Worm (Caenorhabditis elegans): ENCODE data around the gene pgph-1.

Gene pgph-1

ce11 chrV:5790497-5791280 lies 37.4 kb upstream of the pgph-1 start, which contains the start of the genes nhr-142 and F44E7.9:
TSS of gene nhr-142 (minus strand) at chrV:5790553.
TSS of gene F44E7.9 (plus strand) at chrV:5791230.
- TF ChIP-seq hlh-12 (tag; optimal IDR thresholded peaks at IDR 0.05) (no peak), hrde-1 (tag; optimal IDR thresholded peaks at IDR 0.05; ENCODE audit: borderline replicate concordance) (no peak), F23B12.7 (tag; optimal IDR thresholded peaks at IDR 0.05; ENCODE audit: insufficient read depth) (peak; percentile 65), atf-7 (tag; optimal IDR thresholded peaks at IDR 0.05) (peak; percentile 32), F49E8.2 (tag; optimal IDR thresholded peaks at IDR 0.05; ENCODE audit: insufficient read depth) (peak; percentile 42), lin-35 (GFP tag; optimal IDR thresholded peaks at IDR 0.05) (peak in 2 of 3 experiments; percentile 54 to 72), ztf-3 (GFP tag; optimal IDR thresholded peaks at IDR 0.05) (no peak), lin-26 (GFP tag; IDR thresholded peaks at IDR 0.05) (no peak), Y56A3A.18 (GFP tag; IDR thresholded peaks at IDR 0.05) (no peak), efl-1 (GFP tag; optimal IDR thresholded peaks at IDR 0.05) (peak; percentile 52), lsl-1 (GFP tag; optimal IDR thresholded peaks at IDR 0.05) (peak; percentile 73), cebp-1 (GFP tag; IDR thresholded peaks at IDR 0.05) (peak; percentile 54; the same call in 1 of the 2 replicates), cebp-1 (tag; optimal IDR thresholded peaks at IDR 0.05) (peak; percentile 84), F39B2.1 (GFP tag; IDR thresholded peaks at IDR 0.05) (no peak), dox-1 (GFP tag; IDR thresholded peaks at IDR 0.05) (peak; percentile 95), unc-62 (GFP tag; optimal IDR thresholded peaks at IDR 0.05) (no peak), pha-4 (tag; optimal IDR thresholded peaks at IDR 0.05) (no peak), pbrm-1 (GFP tag; IDR thresholded peaks at IDR 0.05) (peak; percentile 85), egl-44 (GFP tag; IDR thresholded peaks at IDR 0.05) (peak; percentile 48; the same call in 1 of the 2 replicates), mxl-1 (tag; optimal IDR thresholded peaks at IDR 0.05) (no peak), ama-1 (optimal IDR thresholded peaks at IDR 0.05) (no peak), ama-1 (GFP tag; optimal IDR thresholded peaks at IDR 0.05) (no peak), lin-54 (GFP tag; optimal IDR thresholded peaks at IDR 0.05) (peak; percentile 84), T07F8.4 (tag; optimal IDR thresholded peaks at IDR 0.05) (no peak), madf-3 (GFP tag; IDR thresholded peaks at IDR 0.05) (0 out of 2 replicates have a peak, but pooled peaks have one; percentile 57), snpc-1.1 (tag; optimal IDR thresholded peaks at IDR 0.05; ENCODE audit: insufficient read depth) (no peak), aptf-2 (GFP tag; conservative IDR thresholded peaks at IDR 0.05) (no peak), nhr-80 (tag; optimal IDR thresholded peaks at IDR 0.05) (peak; percentile 73), lir-1 (GFP tag; conservative IDR thresholded peaks at IDR 0.05) (peak; percentile 73), nhr-27 (tag; optimal IDR thresholded peaks at IDR 0.05) (no peak), tbp1 (GFP tag; optimal IDR thresholded peaks at IDR 0.05) (peak; percentile 68), let-526 (GFP tag; IDR thresholded peaks at IDR 0.05) (peak; percentile 67; the same call in 1 of the 2 replicates), him-1 (tag; optimal IDR thresholded peaks at IDR 0.05) (peak; percentile 52), sptf-2 (GFP tag; optimal IDR thresholded peaks at IDR 0.05) (no peak), egrh-3 (GFP tag; IDR thresholded peaks at IDR 0.05) (peak; percentile 51; the same call in 1 of the 2 replicates), tbx-9 (tag; optimal IDR thresholded peaks at IDR 0.05; ENCODE audit: borderline replicate concordance) (no peak), zfh-2 (GFP tag; conservative IDR thresholded peaks at IDR 0.05) (no peak), ZK185.1 (tag; optimal IDR thresholded peaks at IDR 0.05; ENCODE audit: poor library complexity, severe bottlenecking) (peak; percentile 55), rpc-1 (optimal IDR thresholded peaks at IDR 0.05) (peak; percentile 0), rpc-1 (tag; optimal IDR thresholded peaks at IDR 0.05) (no peak), F55B11.4 (tag; optimal IDR thresholded peaks at IDR 0.05; ENCODE audit: borderline replicate concordance, insufficient read depth) (no peak), ceh-91 (GFP tag; IDR thresholded peaks at IDR 0.05) (peak; percentile 54), Y79H2A.3 (GFP tag; conservative IDR thresholded peaks at IDR 0.05) (no peak), attf-6 (GFP tag; IDR thresholded peaks at IDR 0.05) (no peak), repo-1 (tag; optimal IDR thresholded peaks at IDR 0.05) (peak; percentile 57), K11D2.4 (GFP tag; IDR thresholded peaks at IDR 0.05) (peak; percentile 70), sea-2 (GFP tag; IDR thresholded peaks at IDR 0.05) (no peak)

All from whole organism, young adult.